Fruit fly (Drosophila melanogaster): ENCODE data around the gene GC.

Gene GC

DNA sequence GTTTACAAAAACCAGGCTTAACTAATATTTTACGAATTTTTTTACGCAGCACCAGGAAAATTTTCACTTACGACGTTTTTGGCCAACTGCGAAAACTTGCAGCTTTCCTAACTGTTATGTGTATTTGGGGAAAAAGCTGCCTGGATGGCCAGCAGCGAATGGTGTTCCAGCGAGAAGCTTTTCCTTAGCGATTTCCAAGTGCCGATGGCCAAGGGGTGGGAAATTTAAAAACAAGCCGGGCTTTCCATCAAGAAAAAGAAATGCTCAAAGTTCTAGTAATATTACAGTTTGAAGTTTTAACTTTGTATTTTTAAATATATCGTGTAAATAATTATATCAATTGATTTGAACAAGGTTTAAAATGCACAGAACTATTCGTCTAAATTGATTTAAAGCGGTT is 8.6 kb upstream of the GC start, which contains the start of gene nSyb:
nSyb (minus strand) TSS at position 101 of the 400 bp plus-strand sequence.
- TF ChIP-seq Pif1B (GFP tag; optimal IDR thresholded peaks at IDR 0.05) (no peak), rn (GFP tag; IDR thresholded peaks at IDR 0.05) (no peak), fd96Ca (GFP tag; IDR thresholded peaks at IDR 0.05) (no peak), CG4496 (GFP tag; IDR thresholded peaks at IDR 0.05) (no peak), CG14655 (GFP tag; optimal IDR thresholded peaks at IDR 0.05) (no peak), EcR (GFP tag; optimal IDR thresholded peaks at IDR 0.05) (no peak), CG13204 (GFP tag; optimal IDR thresholded peaks at IDR 0.05) (no peak), gl (tag; optimal IDR thresholded peaks at IDR 0.05) (no peak), CG9948 (tag; optimal IDR thresholded peaks at IDR 0.05) (no peak), Snoo (tag; optimal IDR thresholded peaks at IDR 0.05) (no peak), CG10348 (GFP tag; IDR thresholded peaks at IDR 0.05) (no peak), CG15710 (tag; optimal IDR thresholded peaks at IDR 0.05) (no peak), Pif1A (GFP tag; optimal IDR thresholded peaks at IDR 0.05) (no peak), CG8301 (tag; optimal IDR thresholded peaks at IDR 0.05) (no peak), CG8159 (tag; optimal IDR thresholded peaks at IDR 0.05) (no peak), D1 (tag; optimal IDR thresholded peaks at IDR 0.05) (no peak)

- TF ChIP-seq CG4496 (GFP tag; IDR thresholded peaks at IDR 0.05) (no peak), CG17806 (tag; optimal IDR thresholded peaks at IDR 0.05) (no peak), Pif1A (GFP tag; optimal IDR thresholded peaks at IDR 0.05) (no peak), Pif1B (GFP tag; optimal IDR thresholded peaks at IDR 0.05) (no peak), fd96Ca (GFP tag; IDR thresholded peaks at IDR 0.05) (no peak), Ets98B (GFP tag; IDR thresholded peaks at IDR 0.05) (no peak), EcR (GFP tag; optimal IDR thresholded peaks at IDR 0.05) (no peak), gl (tag; optimal IDR thresholded peaks at IDR 0.05) (no peak), D1 (tag; optimal IDR thresholded peaks at IDR 0.05) (no peak), CG9948 (tag; optimal IDR thresholded peaks at IDR 0.05) (no peak), CG15710 (tag; optimal IDR thresholded peaks at IDR 0.05) (no peak), rn (GFP tag; IDR thresholded peaks at IDR 0.05) (no peak), CG12605 (GFP tag; IDR thresholded peaks at IDR 0.05) (no peak), CG32121 (GFP tag; IDR thresholded peaks at IDR 0.05) (no peak), CG14655 (GFP tag; optimal IDR thresholded peaks at IDR 0.05) (no peak), CG10348 (GFP tag; IDR thresholded peaks at IDR 0.05) (no peak), CG13204 (GFP tag; optimal IDR thresholded peaks at IDR 0.05) (no peak), CG34367 (tag; optimal IDR thresholded peaks at IDR 0.05) (no peak)
These were observed 7.8 kb upstream of the GC start for dm6 chr3L:1636886-1637285.

DNA sequence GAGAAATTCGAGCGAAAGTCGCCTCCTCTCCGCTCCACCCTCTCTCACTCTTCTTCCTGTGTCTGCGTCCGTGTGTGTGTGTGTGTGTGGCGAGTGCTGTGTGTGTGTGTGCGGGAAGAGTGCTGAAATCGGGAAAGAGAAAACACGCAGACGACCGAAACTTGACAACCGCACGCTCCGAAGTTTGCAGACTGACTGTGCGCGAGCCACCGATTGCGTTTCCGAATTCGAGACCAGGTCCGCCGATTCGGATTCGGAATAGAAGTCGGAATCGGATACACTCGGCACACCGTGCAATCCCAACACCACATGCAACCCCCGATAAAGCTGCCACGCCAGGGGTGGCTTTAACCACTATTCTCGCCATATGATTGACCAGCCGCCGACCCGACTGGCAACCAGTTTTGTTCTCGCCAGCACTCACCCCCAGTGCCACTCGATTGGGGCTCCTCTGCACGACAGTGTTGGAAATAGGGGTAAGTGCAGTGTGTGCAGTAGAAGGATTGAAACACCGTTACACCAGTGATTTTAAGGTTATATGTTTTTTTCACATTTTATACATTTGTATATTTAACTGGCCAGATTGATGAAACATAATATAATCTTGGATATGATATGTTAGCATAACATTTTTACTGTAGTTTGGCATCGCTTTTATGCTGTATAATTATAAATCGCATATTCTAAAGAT is 780 bp downstream of the GC start, which contains the start of gene CG13928:
CG13928 (minus strand) TSS at position 202 of the 691 bp plus-strand sequence.
- TF ChIP-seq Pif1A (GFP tag; optimal IDR thresholded peaks at IDR 0.05), result no peak
- peak; percentile 25 for TF ChIP-seq CG13204 (GFP tag; optimal IDR thresholded peaks at IDR 0.05)

DNA sequence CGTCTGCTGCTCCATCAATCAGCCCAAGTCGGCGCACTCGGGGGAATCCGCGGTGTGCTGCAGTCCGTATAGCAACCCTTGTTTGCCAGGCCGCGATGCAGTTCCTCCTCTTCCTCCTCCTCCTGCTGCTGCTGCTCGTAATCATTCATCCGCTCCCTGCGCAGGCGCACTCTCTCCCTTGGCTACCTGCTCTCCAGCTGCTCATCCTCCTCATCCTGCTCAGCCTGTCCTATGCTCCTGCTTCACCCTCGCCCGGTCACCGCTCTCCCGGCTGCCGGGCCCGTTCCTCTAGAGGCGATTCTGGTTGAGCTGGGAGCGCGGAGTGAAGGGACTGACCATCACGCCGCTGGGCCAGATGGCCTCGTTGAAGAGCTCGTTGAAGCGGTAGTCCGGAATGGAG is 2.2 kb downstream of the GC start:
- TF ChIP-seq CG15710 (tag; optimal IDR thresholded peaks at IDR 0.05) (no peak), Pif1A (GFP tag; optimal IDR thresholded peaks at IDR 0.05) (no peak), fd96Ca (GFP tag; IDR thresholded peaks at IDR 0.05) (no peak), CG13204 (GFP tag; optimal IDR thresholded peaks at IDR 0.05) (peak; percentile 12), Ets98B (GFP tag; IDR thresholded peaks at IDR 0.05) (no peak)

DNA sequence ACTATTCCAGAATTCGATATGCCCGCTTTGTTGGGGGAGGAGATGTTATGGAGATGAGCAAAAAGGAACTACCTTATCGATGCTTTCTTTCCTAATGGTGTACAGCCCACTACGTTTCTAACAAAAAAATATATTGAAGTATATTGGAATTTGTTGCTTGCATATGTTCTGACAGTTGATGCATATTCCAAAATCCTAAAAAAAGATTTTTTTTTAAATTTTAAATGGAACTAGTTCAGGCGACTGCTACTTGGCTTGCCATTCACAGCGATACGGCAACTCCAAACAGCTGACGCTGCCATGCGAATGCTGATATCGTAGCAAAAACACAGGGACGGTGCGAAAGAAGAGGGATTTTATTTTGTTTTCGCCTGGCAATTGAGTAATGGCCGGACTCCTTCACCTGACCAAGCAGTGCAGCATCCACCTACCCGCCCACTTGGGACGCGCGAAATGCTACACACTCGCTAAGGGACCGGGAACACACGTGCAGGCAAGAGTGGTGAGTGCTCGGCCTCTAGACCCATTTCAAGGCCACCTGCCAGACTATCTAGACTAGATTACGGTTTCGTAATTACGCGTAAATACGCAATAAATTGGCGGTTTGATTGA is 10.9 kb downstream of the GC start, which contains the start of the genes CG13926, ABCB7 and CG33230:
CG13926 (minus strand) TSS at position 43 of the 612 bp plus-strand sequence.
ABCB7 (plus strand) TSS at position 299 of the 612 bp plus-strand sequence.
CG33230 (plus strand) TSS at position 299 of the 612 bp plus-strand sequence.
- TF ChIP-seq CG17806 (tag; optimal IDR thresholded peaks at IDR 0.05), result no peak
- no peak for TF ChIP-seq CG10348 (GFP tag; IDR thresholded peaks at IDR 0.05)
- TF ChIP-seq CG15710 (tag; optimal IDR thresholded peaks at IDR 0.05), result peak; percentile 6
- no peak for TF ChIP-seq Pif1B (GFP tag; optimal IDR thresholded peaks at IDR 0.05)
- TF ChIP-seq CG12605 (GFP tag; IDR thresholded peaks at IDR 0.05), result no peak
- peak; percentile 23 for TF ChIP-seq CG8159 (tag; optimal IDR thresholded peaks at IDR 0.05)
- no peak for TF ChIP-seq EcR (GFP tag; optimal IDR thresholded peaks at IDR 0.05)
- TF ChIP-seq Ets98B (GFP tag; IDR thresholded peaks at IDR 0.05), result 0 out of 2 replicates have a peak, but pooled peaks have one; percentile 17
- TF ChIP-seq gl (tag; optimal IDR thresholded peaks at IDR 0.05), result no peak

- TF ChIP-seq gl (tag; optimal IDR thresholded peaks at IDR 0.05) (no peak), Pif1B (GFP tag; optimal IDR thresholded peaks at IDR 0.05) (no peak), CG12605 (GFP tag; IDR thresholded peaks at IDR 0.05) (no peak), CG9948 (tag; optimal IDR thresholded peaks at IDR 0.05) (no peak), rn (GFP tag; IDR thresholded peaks at IDR 0.05) (no peak), Ets98B (GFP tag; IDR thresholded peaks at IDR 0.05) (no peak), CG8159 (tag; optimal IDR thresholded peaks at IDR 0.05) (no peak), fd96Ca (GFP tag; IDR thresholded peaks at IDR 0.05) (no peak), CG32121 (GFP tag; IDR thresholded peaks at IDR 0.05) (no peak), CG8301 (tag; optimal IDR thresholded peaks at IDR 0.05) (no peak), CG4496 (GFP tag; IDR thresholded peaks at IDR 0.05) (no peak), EcR (GFP tag; optimal IDR thresholded peaks at IDR 0.05) (no peak), CG34367 (tag; optimal IDR thresholded peaks at IDR 0.05) (no peak), CG14655 (GFP tag; optimal IDR thresholded peaks at IDR 0.05) (no peak), CG10348 (GFP tag; IDR thresholded peaks at IDR 0.05) (no peak), CG15710 (tag; optimal IDR thresholded peaks at IDR 0.05) (no peak), Pif1A (GFP tag; optimal IDR thresholded peaks at IDR 0.05) (no peak), Snoo (tag; optimal IDR thresholded peaks at IDR 0.05) (no peak)
These were observed 13.4 kb downstream of the GC start, which contains the start of gene CG12105 for dm6 chr3L:1615701-1616100. TSS of gene CG12105 (minus strand) at chr3L:1615801.

All from whole organism, pupa.